Worm (Caenorhabditis elegans): ENCODE data around the gene W06F12.2.

DNA sequence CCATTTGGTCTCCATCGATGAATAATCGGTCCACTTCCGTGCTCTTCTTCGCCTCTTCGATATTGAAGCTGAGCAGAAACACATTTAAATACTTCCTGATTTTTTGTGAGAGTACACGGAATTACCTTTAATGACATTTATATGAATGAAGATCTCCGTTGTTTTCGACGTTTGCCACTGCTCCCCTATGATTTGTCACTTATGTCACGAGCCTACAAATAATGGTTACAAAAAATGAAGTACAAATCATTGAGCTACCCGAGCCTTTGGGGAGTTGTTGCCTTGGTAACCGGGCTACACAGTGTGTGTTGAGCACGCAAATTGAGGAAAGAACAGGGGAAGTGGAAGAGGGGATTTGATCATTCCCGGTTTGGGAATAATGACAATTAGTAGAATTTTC is 45.2 kb downstream of the W06F12.2 start, which contains the start of gene dyf-2:
- no peak for TF ChIP-seq hmbx-1 (tag; optimal IDR thresholded peaks at IDR 0.05)
- TF ChIP-seq B0310.2 (tag; optimal IDR thresholded peaks at IDR 0.05): no peak
- TF ChIP-seq flt-1 (GFP tag; IDR thresholded peaks at IDR 0.05): no peak
- TF ChIP-seq aly-1 (tag; optimal IDR thresholded peaks at IDR 0.05): no peak
- no peak for TF ChIP-seq scrt-1 (GFP tag; IDR thresholded peaks at IDR 0.05)
- TF ChIP-seq ceh-36 (tag; optimal IDR thresholded peaks at IDR 0.05): no peak
- no peak for TF ChIP-seq tra-4 (tag; optimal IDR thresholded peaks at IDR 0.05)
- TF ChIP-seq ama-1 (optimal IDR thresholded peaks at IDR 0.05): no peak
- no peak for TF ChIP-seq sea-1 (GFP tag; conservative IDR thresholded peaks at IDR 0.05)
- TF ChIP-seq hnd-1 (tag; optimal IDR thresholded peaks at IDR 0.05): no peak
- TF ChIP-seq ceh-13 (GFP tag; optimal IDR thresholded peaks at IDR 0.05): no peak

Data from whole organism, early embryonic.